Worm (Caenorhabditis elegans) whole organism, early embryonic: ENCODE data around the gene ten-1.

Experiments
- B0310.2 ChIP-seq: sonication (generic microtip); optimal IDR thresholded peaks from 2 replicates; lab custom pipeline; 2016; ENCODE audit warnings: mild to moderate bottlenecking, missing genetic modification characterization, missing compliant biosample characterization
- F13C5.2 ChIP-seq: sonication (generic microtip); optimal IDR thresholded peaks from 2 replicates; lab custom pipeline; 2017; ENCODE audit warnings: mild to moderate bottlenecking, missing genetic modification characterization, inconsistent platforms, missing compliant biosample characterization
- ama-1 ChIP-seq: fragments of 150-350 bp; optimal IDR thresholded peaks from 2 replicates; lab custom pipeline; 2014
- ceh-13 ChIP-seq: fragments of 200-800 bp; sonication (Bioruptor generic); optimal IDR thresholded peaks from 2 replicates; lab custom pipeline; 2018; ENCODE audit warnings: mild to moderate bottlenecking, missing genetic modification characterization, missing compliant biosample characterization
- flt-1 ChIP-seq: fragments of 200-800 bp; sonication (Bioruptor generic); IDR thresholded peaks from 2 replicates; pipeline ENCODE4 v1.3.6; 2022; ENCODE audit warnings: missing genetic modification characterization, missing compliant biosample characterization
- hmbx-1 ChIP-seq: sonication (generic microtip); optimal IDR thresholded peaks from 2 replicates; lab custom pipeline; 2016; ENCODE audit warnings: mild to moderate bottlenecking, missing genetic modification characterization, missing compliant biosample characterization
- sea-1 ChIP-seq: fragments of 200-800 bp; sonication (Bioruptor generic); conservative IDR thresholded peaks from 2 replicates; pipeline ENCODE4 v1.3.6; 2022; ENCODE audit warnings: missing genetic modification characterization, missing compliant biosample characterization
- tbx-11 ChIP-seq: fragments of 200-800 bp; sonication (Bioruptor generic); IDR thresholded peaks from 2 replicates; pipeline ENCODE4 v1.3.6; 2022; ENCODE audit warnings: missing genetic modification characterization, missing compliant biosample characterization
- tbx-37 ChIP-seq: fragments of 200-800 bp; sonication (Bioruptor generic); conservative IDR thresholded peaks from 2 replicates; pipeline ENCODE4 v1.3.6; 2022; ENCODE audit warnings: missing genetic modification reagents, missing genetic modification characterization, missing compliant biosample characterization
- tra-4 ChIP-seq: sonication (generic microtip); optimal IDR thresholded peaks from 2 replicates; lab custom pipeline; 2017; ENCODE audit warnings: missing genetic modification characterization, missing compliant biosample characterization

DNA sequence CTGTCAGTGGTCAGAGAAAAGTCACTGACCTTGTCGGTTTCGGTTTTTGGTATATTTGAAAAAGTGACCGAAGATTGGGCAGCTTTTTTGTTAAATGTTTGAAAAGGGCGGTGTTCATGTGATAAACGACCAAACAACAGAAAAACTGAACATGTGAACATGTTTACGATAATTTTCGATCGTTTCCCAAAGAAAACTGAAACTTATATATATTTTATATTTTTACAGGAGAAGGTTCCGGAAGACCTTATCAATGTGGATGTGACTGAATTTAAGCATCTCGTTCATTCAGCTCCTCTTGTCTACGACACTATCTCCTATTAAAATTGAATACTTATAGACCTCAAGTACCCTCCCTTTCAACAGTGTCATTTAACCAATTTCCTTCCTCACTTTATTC, 21.1 kb upstream of the ten-1 start:
- no peak for TF ChIP-seq tbx-11 (GFP tag; lab: Robert Waterston, UW)
- no peak for TF ChIP-seq sea-1 (GFP tag; lab: Robert Waterston, UW)
- no peak for TF ChIP-seq ama-1
- TF ChIP-seq tbx-37 = no peak
- no peak for TF ChIP-seq flt-1
- TF ChIP-seq F13C5.2 (tag; lab: Kevin White, UChicago) = no peak
- no peak for TF ChIP-seq ceh-13 (GFP tag; lab: Kevin White, UChicago)
- no peak for TF ChIP-seq hmbx-1 (tag; lab: Kevin White, UChicago)
- TF ChIP-seq B0310.2 (tag; lab: Kevin White, UChicago) = no peak
- TF ChIP-seq tra-4 (tag; lab: Kevin White, UChicago) = no peak
